Fruit fly (Drosophila melanogaster): ENCODE results near the gene Apoltp.

dm6 chr2L:9660516-9660920, 26.5 kb downstream of the Apoltp start:
- TF ChIP-seq CTCF (optimal IDR thresholded peaks at IDR 0.05): no peak
- no peak for TF ChIP-seq CG8478 (optimal IDR thresholded peaks at IDR 0.05)
